Worm (Caenorhabditis elegans) whole organism, young adult: Measurements from ENCODE around the gene F57A10.2.
"Not testable (repeated sequence)": the region's sequence is repeated elsewhere in the genome, so short reads cannot be mapped to it uniquely, and the experiment has no call there.

Source experiments
- D2030.7 ChIP-seq: fragments of 200-800 bp; sonication (Bioruptor generic); IDR thresholded peaks from 2 replicates; pipeline ENCODE4 v1.3.6; 2022; ENCODE audit warnings: missing genetic modification reagents, missing genetic modification characterization, missing compliant biosample characterization
- F33H1.4 ChIP-seq: fragments of 200-800 bp; sonication (Bioruptor generic); IDR thresholded peaks from 2 replicates; pipeline ENCODE4 v1.3.6; 2022; ENCODE audit warnings: missing genetic modification reagents, missing genetic modification characterization, missing compliant biosample characterization
- F37B4.10 ChIP-seq: fragments of 200-800 bp; sonication (Bioruptor generic); IDR thresholded peaks from 2 replicates; pipeline ENCODE4 v1.3.6; 2022; ENCODE audit warnings: missing genetic modification characterization, missing compliant biosample characterization
- T07F8.4 ChIP-seq: sonication (generic microtip); optimal IDR thresholded peaks from 2 replicates; lab custom pipeline; 2016; ENCODE audit warnings: mild to moderate bottlenecking, missing genetic modification characterization, moderate library complexity, missing compliant biosample characterization
- Y79H2A.3 ChIP-seq: fragments of 200-800 bp; sonication (Bioruptor generic); conservative IDR thresholded peaks from 2 replicates; pipeline ENCODE4 v1.3.6; 2022; ENCODE audit warnings: missing genetic modification reagents, missing genetic modification characterization, missing compliant biosample characterization
- Y95B8A.8 ChIP-seq: fragments of 200-800 bp; sonication (Bioruptor generic); IDR thresholded peaks from 2 replicates; pipeline ENCODE4 v1.3.6; 2022; ENCODE audit warnings: missing genetic modification reagents, missing genetic modification characterization, missing compliant biosample characterization
- akir-1 ChIP-seq: fragments of 200-800 bp; sonication (Bioruptor generic); optimal IDR thresholded peaks from 2 replicates; lab custom pipeline; 2018; ENCODE audit warnings: mild to moderate bottlenecking, missing genetic modification characterization, moderate library complexity, missing compliant biosample characterization
- athp-1 ChIP-seq: sonication (generic microtip); optimal IDR thresholded peaks from 2 replicates; lab custom pipeline; 2017; ENCODE audit warnings: mild to moderate bottlenecking, missing genetic modification characterization, missing compliant biosample characterization
- bed-2 ChIP-seq: fragments of 200-800 bp; sonication (Bioruptor generic); IDR thresholded peaks from 2 replicates; pipeline ENCODE4 v1.3.6; 2022; ENCODE audit warnings: missing genetic modification reagents, missing genetic modification characterization, missing compliant biosample characterization
- cebp-2 ChIP-seq: fragments of 200-800 bp; sonication (Bioruptor generic); IDR thresholded peaks from 2 replicates; pipeline ENCODE4 v1.3.6; 2022; ENCODE audit warnings: missing genetic modification characterization, missing compliant biosample characterization
- ceh-58 ChIP-seq: fragments of 200-800 bp; sonication (Bioruptor generic); IDR thresholded peaks from 2 replicates; pipeline ENCODE4 v1.3.6; 2022; ENCODE audit warnings: missing genetic modification characterization, missing compliant biosample characterization
- die-1 ChIP-seq: sonication (generic microtip); optimal IDR thresholded peaks from 2 replicates; lab custom pipeline; 2016; ENCODE audit warnings: missing genotype, mild to moderate bottlenecking, missing genetic modification characterization, missing compliant biosample characterization
- dox-1 ChIP-seq: fragments of 200-800 bp; sonication (Bioruptor generic); IDR thresholded peaks from 2 replicates; pipeline ENCODE4 v1.3.6; 2022; ENCODE audit warnings: missing genetic modification reagents, missing genetic modification characterization, missing compliant biosample characterization
- dpl-1 ChIP-seq: fragments of 150-350 bp; optimal IDR thresholded peaks from 2 replicates; lab custom pipeline; 2014; ENCODE audit warnings: missing biosample characterization, missing genetic modification reagents, missing genetic modification characterization
- efl-1 ChIP-seq: fragments of 150-350 bp; optimal IDR thresholded peaks from 2 replicates; lab custom pipeline; 2014; ENCODE audit warnings: missing biosample characterization, missing genetic modification reagents, missing genetic modification characterization
- egl-44 ChIP-seq: fragments of 200-800 bp; sonication (Bioruptor generic); IDR thresholded peaks from 2 replicates; pipeline ENCODE4 v1.3.6; 2022; ENCODE audit warnings: missing genetic modification reagents, missing genetic modification characterization, missing compliant biosample characterization
- fkh-3 ChIP-seq: sonication (generic microtip); optimal IDR thresholded peaks from 2 replicates; lab custom pipeline; 2016; ENCODE audit warnings: mild to moderate bottlenecking, missing genetic modification characterization, missing compliant biosample characterization
- hlh-12 ChIP-seq: sonication (generic microtip); optimal IDR thresholded peaks from 2 replicates; lab custom pipeline; 2016; ENCODE audit warnings: missing genetic modification characterization, missing compliant biosample characterization
- hsf-1 ChIP-seq: fragments of 200-800 bp; sonication (Bioruptor generic); IDR thresholded peaks from 2 replicates; pipeline ENCODE4 v1.3.6; 2022; ENCODE audit warnings: missing genetic modification reagents, missing genetic modification characterization, missing compliant biosample characterization
- lin-35 ChIP-seq, 3 experiments: fragments of 150-350 bp in 2 of 3; sonication (generic microtip) in 1 of 3; optimal IDR thresholded peaks; 2 replicates each; lab custom pipeline; 2014 to 2018; ENCODE audit warnings: missing biosample characterization in 3 of 3, missing genetic modification characterization in 3 of 3, missing genetic modification reagents in 3 of 3
- lsl-1 ChIP-seq: fragments of 200-800 bp; sonication (Bioruptor generic); optimal IDR thresholded peaks from 2 replicates; lab custom pipeline; 2018; ENCODE audit warnings: mild to moderate bottlenecking, missing genetic modification characterization, moderate library complexity, missing compliant biosample characterization
- madf-3 ChIP-seq: fragments of 200-800 bp; sonication (Bioruptor generic); IDR thresholded peaks from 2 replicates; pipeline ENCODE4 v1.3.6; 2022; ENCODE audit warnings: missing genetic modification reagents, missing genetic modification characterization, missing compliant biosample characterization
- mcd-1 ChIP-seq: fragments of 200-800 bp; sonication (Bioruptor generic); IDR thresholded peaks from 2 replicates; pipeline ENCODE4 v1.3.6; 2022; ENCODE audit warnings: missing genetic modification reagents, missing genetic modification characterization, missing compliant biosample characterization
- mes-4 ChIP-seq: sonication (generic microtip); optimal IDR thresholded peaks from 2 replicates; lab custom pipeline; 2016; ENCODE audit warnings: missing genotype, missing genetic modification characterization, missing compliant biosample characterization
- nfya-2 ChIP-seq: fragments of 200-800 bp; sonication (Bioruptor generic); IDR thresholded peaks from 2 replicates; pipeline ENCODE4 v1.3.6; 2022; ENCODE audit warnings: missing genetic modification reagents, missing genetic modification characterization, missing compliant biosample characterization
- nhr-27 ChIP-seq: fragments of 200-800 bp; sonication (Bioruptor generic); optimal IDR thresholded peaks from 2 replicates; lab custom pipeline; 2018; ENCODE audit warnings: mild to moderate bottlenecking, missing genetic modification characterization, moderate library complexity, missing compliant biosample characterization
- pbrm-1 ChIP-seq: fragments of 200-800 bp; sonication (Bioruptor generic); IDR thresholded peaks from 2 replicates; pipeline ENCODE4 v1.3.6; 2022; ENCODE audit warnings: missing genetic modification reagents, missing genetic modification characterization, missing compliant biosample characterization
- rpc-1 ChIP-seq, 2 experiments: fragments of 150-350 bp in 1 of 2; sonication (generic microtip) in 1 of 2; optimal IDR thresholded peaks; 2 replicates each; lab custom pipeline; 2014 to 2018; ENCODE audit warnings: missing biosample characterization in 1 of 2, missing genetic modification characterization in 1 of 2, missing genetic modification reagents in 1 of 2, missing genotype in 1 of 2
- snpc-1.3 ChIP-seq: sonication (generic microtip); optimal IDR thresholded peaks from 2 replicates; lab custom pipeline; 2017; ENCODE audit warnings: missing genetic modification characterization, mild to moderate bottlenecking, missing compliant biosample characterization, antibody characterized with exemption, moderate library complexity, missing genotype, missing genetic modification reagents; ENCODE audit not compliant: insufficient read depth
- tbp1 ChIP-seq: fragments of 200-800 bp; sonication (Bioruptor generic); optimal IDR thresholded peaks from 2 replicates; lab custom pipeline; 2018; ENCODE audit warnings: mild to moderate bottlenecking, missing genetic modification characterization, missing compliant biosample characterization
- unc-130 ChIP-seq: sonication (generic microtip); optimal IDR thresholded peaks from 2 replicates; lab custom pipeline; 2016; ENCODE audit warnings: missing genetic modification reagents, missing genetic modification characterization, missing compliant biosample characterization
- unc-62 ChIP-seq: fragments of 150-350 bp; optimal IDR thresholded peaks from 2 replicates; lab custom pipeline; 2014; ENCODE audit warnings: missing biosample characterization, missing genetic modification reagents, missing genetic modification characterization
- zfh-2 ChIP-seq: fragments of 200-800 bp; sonication (Bioruptor generic); conservative IDR thresholded peaks from 2 replicates; pipeline ENCODE4 v1.3.6; 2022; ENCODE audit warnings: missing genetic modification reagents, missing genetic modification characterization, missing compliant biosample characterization
- ztf-25 ChIP-seq: fragments of 200-800 bp; sonication (Bioruptor generic); IDR thresholded peaks from 2 replicates; pipeline ENCODE4 v1.3.6; 2022; ENCODE audit warnings: missing genetic modification reagents, missing genetic modification characterization, missing compliant biosample characterization
- ztf-26 ChIP-seq: sonication (generic microtip); optimal IDR thresholded peaks from 2 replicates; lab custom pipeline; 2017; ENCODE audit warnings: missing genetic modification characterization, missing compliant biosample characterization

Gene F57A10.2

DNA sequence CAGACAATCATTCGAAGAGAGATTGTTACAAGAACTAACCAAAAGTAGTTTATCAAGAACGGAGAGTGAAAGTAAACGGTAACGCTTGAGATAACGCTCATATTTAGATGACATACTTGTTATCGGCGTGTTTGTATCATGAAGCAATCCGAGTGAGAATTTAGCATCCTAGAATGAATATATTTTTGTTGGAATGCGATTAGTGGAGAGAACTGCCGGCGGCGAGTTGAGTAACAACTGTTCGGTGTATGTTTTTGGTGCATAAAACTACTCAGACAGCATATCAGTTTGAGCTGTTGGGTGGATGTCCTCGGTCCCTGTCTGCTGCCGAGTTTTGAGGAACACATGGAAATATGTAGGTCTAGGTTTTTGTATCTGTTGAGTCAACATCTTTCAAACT lies 32.8 kb upstream of the F57A10.2 start, which contains the start of gene T23D5.3:
Gene T23D5.3, minus strand, starts transcription at position 101 of the 400 bp plus-strand sequence.
- TF ChIP-seq dox-1 (no peak), unc-62 (GFP tag; lab: Kevin White, UChicago) (no peak), Y95B8A.8 (GFP tag; lab: Robert Waterston, UW) (no peak), F33H1.4 (GFP tag; lab: Robert Waterston, UW) (no peak), cebp-2 (GFP tag; lab: Robert Waterston, UW) (no peak), ceh-58 (no peak), egl-44 (no peak), mcd-1 (GFP tag; lab: Robert Waterston, UW) (no peak)

- TF ChIP-seq die-1 (tag; lab: Kevin White, UChicago): no peak
- TF ChIP-seq F37B4.10 (GFP tag; lab: Robert Waterston, UW): no peak
- no peak for TF ChIP-seq ztf-26 (tag; lab: Kevin White, UChicago)
- TF ChIP-seq snpc-1.3: no peak
- no peak for TF ChIP-seq nfya-2 (GFP tag; lab: Robert Waterston, UW)
- TF ChIP-seq D2030.7: no peak
- TF ChIP-seq fkh-3 (tag; lab: Kevin White, UChicago): no peak
- no peak for TF ChIP-seq cebp-2 (GFP tag; lab: Robert Waterston, UW)
- TF ChIP-seq nhr-27 (tag; lab: Kevin White, UChicago): no peak
- TF ChIP-seq lin-35 (GFP tag; optimal IDR thresholded peaks at IDR 0.05; lab: Kevin White, UChicago): no peak
- TF ChIP-seq unc-130 (GFP tag; lab: Kevin White, UChicago): no peak
Observed at ce11 chrV:15735720-15736119, 30.7 kb upstream of the F57A10.2 start, which contains the start of gene str-27. Gene str-27 (minus strand): TSS chrV:15735820.

DNA sequence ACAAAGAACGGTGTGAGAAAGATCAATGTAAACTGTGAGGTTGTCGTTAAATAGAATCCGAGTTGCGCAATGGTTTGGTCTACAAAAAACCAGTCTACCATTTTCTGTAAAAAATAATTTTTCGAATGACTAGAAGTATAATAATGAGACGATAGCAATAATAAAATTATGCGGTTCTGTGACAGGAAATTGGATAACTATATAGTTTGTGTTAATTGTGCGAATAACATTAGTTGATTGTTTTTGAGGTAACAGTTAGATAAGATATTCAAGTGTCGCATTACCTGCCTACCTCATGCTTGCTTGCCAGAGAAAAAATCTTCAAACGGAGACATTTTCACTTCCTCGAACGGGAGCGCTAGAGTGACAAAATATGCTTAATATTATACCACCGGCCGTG lies 24.5 kb upstream of the F57A10.2 start, which contains the start of gene str-18:
Gene str-18, minus strand, starts transcription at position 101 of the 400 bp plus-strand sequence.
- TF ChIP-seq nhr-27 (tag; lab: Kevin White, UChicago): no peak
- TF ChIP-seq efl-1: no peak
- TF ChIP-seq rpc-1 (optimal IDR thresholded peaks at IDR 0.05; lab: Kevin White, UChicago): no peak
- TF ChIP-seq rpc-1 (tag; optimal IDR thresholded peaks at IDR 0.05; lab: Kevin White, UChicago): no peak
- TF ChIP-seq T07F8.4 (tag; lab: Kevin White, UChicago): no peak
- TF ChIP-seq bed-2: no peak
- TF ChIP-seq pbrm-1 (GFP tag; lab: Robert Waterston, UW): no peak
- no peak for TF ChIP-seq ztf-25 (GFP tag; lab: Robert Waterston, UW)
- no peak for TF ChIP-seq dpl-1 (GFP tag; lab: Kevin White, UChicago)
- TF ChIP-seq lsl-1 (GFP tag; lab: Kevin White, UChicago): no peak
- TF ChIP-seq athp-1 (tag; lab: Kevin White, UChicago): no peak
- no peak for TF ChIP-seq akir-1 (GFP tag; lab: Kevin White, UChicago)
- no peak for TF ChIP-seq hsf-1
- TF ChIP-seq tbp1 (GFP tag; lab: Kevin White, UChicago): no peak
- TF ChIP-seq madf-3: no peak
- no peak for TF ChIP-seq hlh-12 (tag; lab: Kevin White, UChicago)

DNA sequence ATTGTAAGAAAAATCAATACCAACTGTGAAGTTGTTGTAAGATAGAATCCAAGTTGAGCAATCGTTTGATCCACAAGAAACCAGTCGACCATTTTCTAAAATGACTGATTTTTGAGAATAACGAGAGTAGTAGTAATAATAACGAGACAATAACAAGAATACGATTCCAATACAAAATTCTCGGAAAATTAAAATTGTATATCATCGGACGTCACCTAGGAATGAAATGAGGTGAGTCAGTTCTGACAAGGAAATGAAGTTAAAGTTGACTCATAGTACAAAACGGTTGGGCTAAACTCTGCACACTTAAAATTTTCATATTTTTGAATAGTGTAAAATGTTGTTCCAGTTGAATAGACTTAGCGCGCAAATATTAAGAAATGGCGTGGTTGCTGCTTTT lies 22.0 kb upstream of the F57A10.2 start, which contains the start of gene str-19:
Gene str-19, minus strand, starts transcription at position 101 of the 400 bp plus-strand sequence.
- TF ChIP-seq zfh-2 (GFP tag; lab: Robert Waterston, UW); Y79H2A.3 (GFP tag; lab: Robert Waterston, UW); mes-4 (tag; lab: Kevin White, UChicago): not testable (repeated sequence)
